Fruit fly (Drosophila melanogaster): ENCODE results near the gene CG9813.
A peak's percentile ranks its signal among the peaks of the same experiment; 100 is the strongest.

- TF ChIP-seq usp (GFP tag; optimal IDR thresholded peaks at IDR 0.05) = no peak
- peak; percentile 67; the same call in 1 of the 3 replicates for TF ChIP-seq Mrtf (GFP tag; IDR thresholded peaks at IDR 0.05)
- peak; percentile 73 for TF ChIP-seq sd (tag; optimal IDR thresholded peaks at IDR 0.05)
- TF ChIP-seq fd64A (GFP tag; optimal IDR thresholded peaks at IDR 0.05) = peak; percentile 60
- no peak for TF ChIP-seq br (optimal IDR thresholded peaks at IDR 0.05)
These were observed 21.5 kb upstream of the CG9813 start for dm6 chr3R:13400902-13401721.
